Fruit fly (Drosophila melanogaster) S2 (cell line): ENCODE data around the gene ssp3.

Experiments
- CG8478 ChIP-seq: fragments of >200 bp; optimal IDR thresholded peaks from 2 replicates; lab custom pipeline; 2018
- CTCF ChIP-seq, 2 experiments: fragments of >200 bp; optimal IDR thresholded peaks; 2 replicates each; lab custom pipeline; 2018

DNA sequence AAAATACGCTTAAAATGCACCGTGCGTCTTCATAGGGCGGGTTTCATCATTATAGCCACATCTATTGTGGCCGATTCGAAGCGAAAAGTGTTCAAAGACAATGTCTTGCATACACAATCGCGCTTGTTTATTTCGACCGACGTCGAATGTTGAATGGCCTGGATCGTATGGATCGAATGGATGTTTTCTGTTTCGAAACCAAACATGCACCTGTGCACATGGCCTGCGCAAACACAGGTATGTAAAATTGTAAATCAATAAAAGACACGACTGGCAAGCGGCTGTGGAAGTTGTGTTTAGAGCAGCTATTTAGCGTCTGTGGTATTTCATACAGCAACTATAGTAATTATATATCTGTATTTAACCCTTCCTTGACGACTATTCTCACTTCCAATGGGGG lies 37.7 kb upstream of the ssp3 start:
- no peak for TF ChIP-seq CTCF (optimal IDR thresholded peaks at IDR 0.05; lab: Kevin White, UChicago)
- TF ChIP-seq CG8478 = no peak
